Worm (Caenorhabditis elegans): ENCODE measurements around the gene K01A2.10.

ce11 chrII:333853-334449 lies 11.1 kb upstream of the K01A2.10 start:
- TF ChIP-seq unc-39 (tag; optimal IDR thresholded peaks at IDR 0.05) (no peak), ztf-4 (tag; optimal IDR thresholded peaks at IDR 0.05) (no peak), fos-1 (tag; optimal IDR thresholded peaks at IDR 0.05) (peak; percentile 18), ceh-82 (tag; optimal IDR thresholded peaks at IDR 0.05) (no peak), nhr-11 (tag; optimal IDR thresholded peaks at IDR 0.05) (no peak), Y55F3AM.14 (GFP tag; optimal IDR thresholded peaks at IDR 0.05) (no peak), nhr-237 (tag; optimal IDR thresholded peaks at IDR 0.05) (no peak), nhr-10 (tag; optimal IDR thresholded peaks at IDR 0.05) (no peak), R02D3.7 (tag; optimal IDR thresholded peaks at IDR 0.05) (no peak)
